Worm (Caenorhabditis elegans): ENCODE measurements around the gene ast-1.

The ast-1 gene

ce11 chrII:4146039-4146438, 10.9 kb upstream of the ast-1 start, which contains the start of gene F56D3.1:
TSS of gene F56D3.1 (plus strand) at chrII:4146339.
- TF ChIP-seq nhr-237 (tag; optimal IDR thresholded peaks at IDR 0.05), result no peak
- no peak for TF ChIP-seq ZK546.5 (tag; optimal IDR thresholded peaks at IDR 0.05)
- TF ChIP-seq lin-13 (GFP tag; optimal IDR thresholded peaks at IDR 0.05), result no peak
- no peak for TF ChIP-seq nhr-12 (tag; optimal IDR thresholded peaks at IDR 0.05)
- TF ChIP-seq F13H6.1 (tag; optimal IDR thresholded peaks at IDR 0.05), result no peak
- TF ChIP-seq ama-1 (optimal IDR thresholded peaks at IDR 0.05), result no peak
- no peak for TF ChIP-seq nhr-77 (tag; optimal IDR thresholded peaks at IDR 0.05)
- no peak for TF ChIP-seq lin-39 (tag; optimal IDR thresholded peaks at IDR 0.05)
- TF ChIP-seq blmp-1 (tag; optimal IDR thresholded peaks at IDR 0.05; ENCODE audit: insufficient read depth), result no peak
- TF ChIP-seq Y55F3AM.14 (GFP tag; optimal IDR thresholded peaks at IDR 0.05), result no peak
- no peak for TF ChIP-seq ztf-1 (GFP tag; conservative IDR thresholded peaks at IDR 0.05)
- TF ChIP-seq nhr-6 (tag; optimal IDR thresholded peaks at IDR 0.05), result no peak
- no peak for TF ChIP-seq lsy-2 (tag; optimal IDR thresholded peaks at IDR 0.05)

DNA sequence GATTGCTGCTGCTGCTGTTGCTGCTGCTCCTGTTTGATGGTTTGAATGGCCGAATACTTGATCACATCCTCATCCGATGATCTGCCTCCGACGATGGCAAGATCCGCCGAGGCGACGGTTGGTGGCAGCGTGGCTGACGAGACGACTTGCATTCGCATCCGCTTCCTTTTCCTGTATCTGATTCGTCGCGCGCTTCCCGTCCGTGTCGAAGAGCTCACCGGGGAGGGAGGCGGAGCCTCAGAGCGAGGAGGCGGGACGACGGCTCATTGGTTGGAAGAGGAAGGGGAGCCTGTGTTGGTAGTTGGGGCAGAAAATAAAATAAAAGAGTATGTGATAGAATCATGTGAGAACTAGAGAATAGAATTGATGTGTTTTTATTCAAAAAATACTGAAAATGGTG, 471 bp downstream of the ast-1 start:
- TF ChIP-seq ztf-1 (GFP tag; conservative IDR thresholded peaks at IDR 0.05) (no peak), lin-13 (GFP tag; optimal IDR thresholded peaks at IDR 0.05) (no peak), sem-4 (tag; optimal IDR thresholded peaks at IDR 0.05) (peak; percentile 9), F13H6.1 (tag; optimal IDR thresholded peaks at IDR 0.05) (peak; percentile 5)

DNA sequence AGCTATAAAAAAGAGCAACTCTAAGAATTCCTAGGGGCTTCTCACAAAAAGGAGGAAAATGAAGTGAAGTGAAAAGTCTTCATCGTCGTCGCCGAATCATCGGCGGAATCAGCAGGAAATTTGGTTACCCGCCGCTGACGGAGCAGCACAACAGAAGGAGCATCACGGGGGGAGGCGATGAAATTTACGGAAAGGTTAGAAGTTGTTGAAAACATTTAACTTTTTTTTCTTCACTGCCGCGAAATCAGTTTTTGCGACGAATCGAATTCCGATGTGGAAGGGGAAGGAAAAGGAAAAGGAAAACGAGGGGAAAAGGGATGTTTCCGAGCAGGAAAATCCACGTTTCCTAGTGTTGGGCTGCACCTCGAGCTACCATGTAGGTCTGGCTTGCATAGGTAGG, 1.8 kb downstream of the ast-1 start:
- TF ChIP-seq F13H6.1 (tag; optimal IDR thresholded peaks at IDR 0.05) (peak; percentile 19), fos-1 (tag; optimal IDR thresholded peaks at IDR 0.05) (no peak), zag-1 (tag; optimal IDR thresholded peaks at IDR 0.05) (no peak), sma-9 (GFP tag; optimal IDR thresholded peaks at IDR 0.05) (peak; percentile 32), sma-9 (tag; optimal IDR thresholded peaks at IDR 0.05) (no peak), lin-39 (tag; optimal IDR thresholded peaks at IDR 0.05) (no peak), R02D3.7 (tag; optimal IDR thresholded peaks at IDR 0.05) (no peak), egl-27 (tag; optimal IDR thresholded peaks at IDR 0.05) (peak; percentile 3), ZK546.5 (tag; optimal IDR thresholded peaks at IDR 0.05) (no peak), skn-1 (tag; optimal IDR thresholded peaks at IDR 0.05) (no peak)

- TF ChIP-seq zag-1 (tag; optimal IDR thresholded peaks at IDR 0.05), result no peak
Observed at ce11 chrII:4129450-4129849, 5.7 kb downstream of the ast-1 start.

- TF ChIP-seq sma-9 (GFP tag; optimal IDR thresholded peaks at IDR 0.05), result no peak
- TF ChIP-seq sma-9 (tag; optimal IDR thresholded peaks at IDR 0.05), result no peak
- no peak for TF ChIP-seq mbf-1 (tag; optimal IDR thresholded peaks at IDR 0.05)
- no peak for TF ChIP-seq fos-1 (tag; optimal IDR thresholded peaks at IDR 0.05)
- no peak for TF ChIP-seq sma-3 (GFP tag; optimal IDR thresholded peaks at IDR 0.05)
- TF ChIP-seq ztf-1 (GFP tag; conservative IDR thresholded peaks at IDR 0.05), result no peak
- no peak for TF ChIP-seq lin-13 (GFP tag; optimal IDR thresholded peaks at IDR 0.05)
- no peak for TF ChIP-seq crh-2 (tag; optimal IDR thresholded peaks at IDR 0.05)
- TF ChIP-seq ceh-16 (tag; optimal IDR thresholded peaks at IDR 0.05), result no peak
- no peak for TF ChIP-seq lin-11 (tag; optimal IDR thresholded peaks at IDR 0.05)
- TF ChIP-seq mab-5 (tag; optimal IDR thresholded peaks at IDR 0.05), result no peak
- TF ChIP-seq sem-4 (tag; optimal IDR thresholded peaks at IDR 0.05), result no peak
- no peak for TF ChIP-seq nhr-12 (tag; optimal IDR thresholded peaks at IDR 0.05)
- no peak for TF ChIP-seq gmeb-1 (tag; optimal IDR thresholded peaks at IDR 0.05)
Observed at ce11 chrII:4125239-4125638, 9.9 kb downstream of the ast-1 start.

DNA sequence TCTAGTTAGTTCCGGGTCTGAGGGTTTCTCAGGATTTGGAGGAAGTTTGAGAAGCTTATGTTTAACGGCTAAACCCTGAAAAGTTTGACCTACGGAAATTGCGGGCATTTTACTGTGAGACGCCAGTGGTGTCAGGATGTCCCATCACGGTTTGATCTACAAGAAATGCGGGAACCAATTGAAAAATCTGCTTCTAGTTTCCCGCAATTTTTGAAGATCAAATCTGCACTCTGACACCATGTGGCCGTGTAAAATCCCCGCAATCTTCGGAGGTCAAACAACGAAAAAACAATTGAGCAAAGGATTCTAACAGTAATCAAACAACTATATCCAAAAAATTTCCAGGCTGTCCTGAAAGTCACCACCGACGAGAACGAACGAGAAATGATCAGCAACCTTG, 12.3 kb downstream of the ast-1 start:
- TF ChIP-seq unc-55 (GFP tag; optimal IDR thresholded peaks at IDR 0.05) (no peak), ztf-4 (tag; optimal IDR thresholded peaks at IDR 0.05) (no peak), lin-13 (GFP tag; optimal IDR thresholded peaks at IDR 0.05) (no peak), mab-5 (tag; optimal IDR thresholded peaks at IDR 0.05) (no peak), crh-2 (tag; optimal IDR thresholded peaks at IDR 0.05) (no peak), lsy-2 (tag; optimal IDR thresholded peaks at IDR 0.05) (no peak), alr-1 (tag; optimal IDR thresholded peaks at IDR 0.05) (no peak)

ce11 chrII:4118508-4118907, 16.7 kb downstream of the ast-1 start:
- no peak for TF ChIP-seq peb-1 (tag; optimal IDR thresholded peaks at IDR 0.05)
- TF ChIP-seq fos-1 (tag; optimal IDR thresholded peaks at IDR 0.05), result no peak

Data from whole organism, L2 larva.